Worm (Caenorhabditis elegans) whole organism, L3 larva: ENCODE data around the gene nas-3.
"Not testable (repeated sequence)": the region's sequence is repeated elsewhere in the genome, so short reads cannot be mapped to it uniquely, and the experiment has no call there.

Source experiments
- R02D3.7 ChIP-seq: fragments of 150-350 bp; optimal IDR thresholded peaks from 2 replicates; lab custom pipeline; 2014; ENCODE audit warnings: missing biosample characterization, missing genetic modification characterization
- ZK546.5 ChIP-seq: sonication (generic microtip); optimal IDR thresholded peaks from 2 replicates; lab custom pipeline; 2017; ENCODE audit warnings: missing biosample characterization, missing genetic modification characterization
- aly-2 ChIP-seq: fragments of 150-350 bp; optimal IDR thresholded peaks from 2 replicates; lab custom pipeline; 2014; ENCODE audit warnings: missing biosample characterization, missing genetic modification characterization
- ama-1 ChIP-seq: fragments of 150-350 bp; optimal IDR thresholded peaks from 2 replicates; lab custom pipeline; 2018
- ceh-28 ChIP-seq: fragments of 150-350 bp; optimal IDR thresholded peaks from 2 replicates; lab custom pipeline; 2014; ENCODE audit warnings: missing biosample characterization, missing genetic modification reagents, missing genetic modification characterization
- ceh-82 ChIP-seq: fragments of 150-350 bp; optimal IDR thresholded peaks from 2 replicates; lab custom pipeline; 2014; ENCODE audit warnings: missing biosample characterization, missing genetic modification characterization
- ceh-9 ChIP-seq: sonication (generic microtip); optimal IDR thresholded peaks from 2 replicates; lab custom pipeline; 2018; ENCODE audit warnings: missing biosample characterization, missing genetic modification characterization
- daf-12 ChIP-seq: fragments of 150-350 bp; optimal IDR thresholded peaks from 2 replicates; lab custom pipeline; 2014; ENCODE audit warnings: missing biosample characterization, missing genetic modification reagents, missing genetic modification characterization
- egl-27 ChIP-seq: sonication (generic microtip); optimal IDR thresholded peaks from 4 replicates; lab custom pipeline; 2017; ENCODE audit warnings: missing biosample characterization, missing genetic modification reagents, missing genetic modification characterization
- egl-5 ChIP-seq: fragments of 150-350 bp; optimal IDR thresholded peaks from 2 replicates; lab custom pipeline; 2017; ENCODE audit warnings: missing biosample characterization, missing genetic modification reagents, missing genetic modification characterization, inconsistent platforms
- elt-1 ChIP-seq: fragments of 150-350 bp; optimal IDR thresholded peaks from 2 replicates; lab custom pipeline; 2014; ENCODE audit warnings: missing biosample characterization, missing genetic modification characterization
- elt-2 ChIP-seq: sonication (generic microtip); optimal IDR thresholded peaks from 2 replicates; lab custom pipeline; 2016; ENCODE audit warnings: missing genetic modification reagents, mild to moderate bottlenecking, missing genetic modification characterization, missing compliant biosample characterization
- elt-3 ChIP-seq, 3 experiments: fragments of 150-350 bp in 1 of 3; sonication (generic microtip) in 2 of 3; optimal IDR thresholded peaks; 2 replicates in 2 of 3; 4 replicates in 1 of 3; lab custom pipeline; 2014 to 2017; ENCODE audit warnings: missing biosample characterization in 3 of 3, missing genetic modification characterization in 3 of 3
- eor-1 ChIP-seq, 2 experiments: fragments of 150-350 bp; optimal IDR thresholded peaks; 2 replicates each; lab custom pipeline; 2014 to 2018; ENCODE audit warnings: missing biosample characterization in 2 of 2, missing genetic modification characterization in 2 of 2
- fkh-10 ChIP-seq: sonication (generic microtip); optimal IDR thresholded peaks from 2 replicates; lab custom pipeline; 2017; ENCODE audit warnings: missing biosample characterization, missing genetic modification reagents, missing genetic modification characterization
- fkh-2 ChIP-seq: fragments of 150-350 bp; optimal IDR thresholded peaks from 2 replicates; lab custom pipeline; 2014; ENCODE audit warnings: missing biosample characterization, missing genetic modification reagents, missing genetic modification characterization
- fos-1 ChIP-seq: fragments of 150-350 bp; optimal IDR thresholded peaks from 2 replicates; lab custom pipeline; 2014; ENCODE audit warnings: missing biosample characterization, missing genetic modification characterization
- hmg-11 ChIP-seq: sonication (generic microtip); optimal IDR thresholded peaks from 2 replicates; lab custom pipeline; 2016; ENCODE audit warnings: missing genetic modification characterization, missing compliant biosample characterization
- jun-1 ChIP-seq: fragments of 150-350 bp; optimal IDR thresholded peaks from 2 replicates; lab custom pipeline; 2014; ENCODE audit warnings: missing biosample characterization, missing genetic modification reagents, missing genetic modification characterization
- lin-15B ChIP-seq: fragments of 150-350 bp; optimal IDR thresholded peaks from 2 replicates; lab custom pipeline; 2014; ENCODE audit warnings: missing biosample characterization, missing genetic modification characterization
- lin-39 ChIP-seq: fragments of 150-350 bp; optimal IDR thresholded peaks from 2 replicates; lab custom pipeline; 2018; ENCODE audit warnings: missing biosample characterization, missing genetic modification reagents, missing genetic modification characterization
- lsy-12 ChIP-seq: sonication (generic microtip); optimal IDR thresholded peaks from 2 replicates; lab custom pipeline; 2016; ENCODE audit warnings: mild to moderate bottlenecking, missing genetic modification characterization, missing compliant biosample characterization
- mdl-1 ChIP-seq: fragments of 150-350 bp; optimal IDR thresholded peaks from 2 replicates; lab custom pipeline; 2014; ENCODE audit warnings: missing biosample characterization, missing genetic modification characterization
- mml-1 ChIP-seq: fragments of 150-350 bp; sonication (generic microtip); optimal IDR thresholded peaks from 3 replicates; lab custom pipeline; 2014; ENCODE audit warnings: missing biosample characterization, missing genetic modification characterization
- nfya-1 ChIP-seq: sonication (generic microtip); optimal IDR thresholded peaks from 2 replicates; lab custom pipeline; 2017; ENCODE audit warnings: missing genetic modification characterization, mild to moderate bottlenecking, missing compliant biosample characterization, antibody characterized with exemption, moderate library complexity; ENCODE audit not compliant: insufficient read depth
- nhr-11 ChIP-seq: fragments of 150-350 bp; optimal IDR thresholded peaks from 2 replicates; lab custom pipeline; 2014; ENCODE audit warnings: missing biosample characterization, missing genetic modification characterization
- nhr-12 ChIP-seq: fragments of 150-350 bp; optimal IDR thresholded peaks from 2 replicates; lab custom pipeline; 2014; ENCODE audit warnings: missing biosample characterization, missing genetic modification characterization
- nhr-23 ChIP-seq: fragments of 150-350 bp; optimal IDR thresholded peaks from 2 replicates; lab custom pipeline; 2014; ENCODE audit warnings: missing biosample characterization, missing genetic modification reagents, missing genetic modification characterization
- nhr-25 ChIP-seq: sonication (generic microtip); optimal IDR thresholded peaks from 2 replicates; lab custom pipeline; 2017; ENCODE audit warnings: missing biosample characterization, missing genetic modification characterization
- nhr-28 ChIP-seq: fragments of 150-350 bp; optimal IDR thresholded peaks from 2 replicates; lab custom pipeline; 2014; ENCODE audit warnings: missing biosample characterization, missing genetic modification characterization
- nhr-67 ChIP-seq: fragments of 150-350 bp; optimal IDR thresholded peaks from 2 replicates; lab custom pipeline; 2014; ENCODE audit warnings: missing biosample characterization, missing genetic modification characterization
- nhr-76 ChIP-seq: fragments of 150-350 bp; sonication (generic microtip); optimal IDR thresholded peaks from 5 replicates; lab custom pipeline; 2014; ENCODE audit warnings: missing biosample characterization, missing genetic modification characterization
- nhr-77 ChIP-seq: fragments of 150-350 bp; optimal IDR thresholded peaks from 2 replicates; lab custom pipeline; 2014; ENCODE audit warnings: missing biosample characterization, missing genetic modification characterization
- pha-4 ChIP-seq: fragments of 150-350 bp; optimal IDR thresholded peaks from 2 replicates; lab custom pipeline; 2014; ENCODE audit warnings: missing biosample characterization, missing genetic modification reagents, missing genetic modification characterization
- pqm-1 ChIP-seq: fragments of 150-350 bp; optimal IDR thresholded peaks from 2 replicates; lab custom pipeline; 2017; ENCODE audit warnings: missing biosample characterization, missing genetic modification characterization, inconsistent platforms
- skn-1 ChIP-seq: fragments of 150-350 bp; optimal IDR thresholded peaks from 2 replicates; lab custom pipeline; 2014; ENCODE audit warnings: missing biosample characterization, missing genetic modification characterization
- snpc-4 ChIP-seq: fragments of 150-350 bp; optimal IDR thresholded peaks from 2 replicates; lab custom pipeline; 2014; ENCODE audit warnings: missing biosample characterization, missing genetic modification characterization
- tbx-2 ChIP-seq: sonication (generic microtip); optimal IDR thresholded peaks from 2 replicates; lab custom pipeline; 2016; ENCODE audit warnings: mild to moderate bottlenecking, missing genetic modification characterization, missing compliant biosample characterization
- unc-39 ChIP-seq: sonication (generic microtip); optimal IDR thresholded peaks from 4 replicates; lab custom pipeline; 2017; ENCODE audit warnings: missing biosample characterization, missing genetic modification characterization
- unc-62 ChIP-seq: fragments of 150-350 bp; sonication (generic microtip); optimal IDR thresholded peaks from 4 replicates; lab custom pipeline; 2014; ENCODE audit warnings: missing biosample characterization, missing genetic modification reagents, missing genetic modification characterization
- ztf-11 ChIP-seq: fragments of 150-350 bp; optimal IDR thresholded peaks from 2 replicates; lab custom pipeline; 2014; ENCODE audit warnings: missing biosample characterization, missing genetic modification characterization
- ztf-4 ChIP-seq: fragments of 150-350 bp; optimal IDR thresholded peaks from 2 replicates; lab custom pipeline; 2014; ENCODE audit warnings: missing biosample characterization, missing genetic modification characterization

The nas-3 gene

DNA sequence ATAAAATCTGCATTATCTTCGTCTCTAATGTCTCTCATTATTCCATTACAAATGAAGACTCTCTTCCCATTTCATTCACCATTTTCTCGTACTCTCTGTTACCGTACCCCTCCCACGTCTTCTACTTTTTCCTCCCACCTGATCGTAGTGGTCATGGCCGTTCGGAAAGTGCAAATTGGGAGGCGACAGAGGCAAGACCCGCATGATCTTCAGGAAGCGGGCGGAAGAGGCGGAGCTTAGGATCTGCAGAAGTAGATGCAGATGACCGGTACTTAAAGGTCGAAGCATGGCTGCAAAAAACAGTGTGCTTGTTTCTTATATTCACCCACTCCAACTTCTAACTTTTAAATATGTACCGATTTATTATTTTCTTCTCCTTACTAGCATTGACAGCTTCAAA is at the start of gene nas-3:
Gene nas-3, plus strand, starts transcription at position 301 of the 400 bp plus-strand sequence.
- TF ChIP-seq ama-1 (lab: Kevin White, UChicago) (no peak), nhr-25 (no peak), pha-4 (tag; lab: Kevin White, UChicago) (no peak), nhr-23 (tag; lab: Kevin White, UChicago) (no peak), elt-3 (tag; optimal IDR thresholded peaks at IDR 0.05; lab: Kevin White, UChicago) (no peak), nhr-28 (tag; lab: Kevin White, UChicago) (no peak), ztf-11 (no peak), skn-1 (tag; lab: Kevin White, UChicago) (no peak), ZK546.5 (tag; lab: Kevin White, UChicago) (no peak), R02D3.7 (tag; lab: Kevin White, UChicago) (no peak), ceh-82 (tag; lab: Kevin White, UChicago) (no peak), elt-1 (tag; lab: Kevin White, UChicago) (no peak), lsy-12 (tag; lab: Kevin White, UChicago) (no peak)

DNA sequence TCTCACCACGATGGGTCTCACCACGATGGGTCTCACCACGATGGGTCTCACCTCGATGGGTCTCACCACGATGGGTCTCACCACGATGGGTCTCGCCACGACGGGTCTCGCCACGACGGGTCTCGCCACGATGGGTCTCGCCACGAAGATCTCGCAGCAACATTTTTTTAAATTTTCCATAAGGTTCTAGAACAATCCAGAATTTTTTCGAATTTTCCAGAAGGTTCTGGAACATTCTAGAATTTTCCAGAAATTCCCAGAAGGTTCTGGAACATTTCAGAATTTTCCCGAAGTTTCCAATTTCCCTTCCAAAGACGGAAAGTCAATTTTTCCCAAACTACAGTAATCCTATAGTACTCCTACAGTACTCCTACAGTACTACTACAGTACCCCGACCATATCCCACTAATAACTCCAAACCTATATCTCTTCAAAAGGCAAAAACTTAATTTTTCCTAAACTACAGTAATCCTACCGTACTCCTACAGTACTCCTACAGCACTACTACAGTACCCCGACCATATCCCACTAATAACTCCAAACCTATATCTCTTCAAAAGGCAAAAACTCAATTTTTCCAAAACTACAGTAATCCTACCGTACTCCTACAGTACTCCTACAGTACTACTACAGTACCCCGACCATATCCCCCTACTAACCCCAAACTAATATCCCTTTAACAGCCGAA is 38.5 kb upstream of the nas-3 start, which contains the start of gene Y54B9A.1:
Gene Y54B9A.1, minus strand, starts transcription at position 235 of the 688 bp plus-strand sequence.
- TF ChIP-seq skn-1 (tag; lab: Kevin White, UChicago); elt-2; mdl-1 (tag; lab: Kevin White, UChicago): not testable (repeated sequence)

DNA sequence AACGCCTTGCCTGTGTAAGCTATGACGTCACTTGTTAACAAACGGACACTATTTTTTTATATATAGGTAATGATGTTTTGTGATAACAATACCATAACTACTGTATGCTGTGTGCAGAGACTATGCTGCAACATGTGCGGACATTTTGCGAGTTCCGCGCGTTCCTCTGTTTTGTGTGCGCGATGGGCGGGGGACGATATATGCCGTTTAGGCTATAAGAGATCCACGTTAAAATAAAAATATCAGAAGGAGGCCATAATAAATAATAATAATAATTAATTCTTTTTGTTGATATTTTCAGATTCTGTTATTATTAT is 38.0 kb upstream of the nas-3 start:
- TF ChIP-seq mdl-1 (tag; lab: Kevin White, UChicago) (no peak), elt-1 (tag; lab: Kevin White, UChicago) (no peak), pqm-1 (no peak), nhr-12 (tag; lab: Kevin White, UChicago) (no peak), egl-27 (tag; lab: Kevin White, UChicago) (no peak), nfya-1 (tag; lab: Kevin White, UChicago) (no peak), unc-39 (tag; lab: Kevin White, UChicago) (no peak), nhr-76 (tag; lab: Kevin White, UChicago) (no peak), nhr-67 (no peak), egl-5 (tag; lab: Kevin White, UChicago) (no peak), nhr-28 (tag; lab: Kevin White, UChicago) (no peak), ztf-4 (no peak), fos-1 (no peak), snpc-4 (tag; lab: Kevin White, UChicago) (no peak), nhr-77 (tag; lab: Kevin White, UChicago) (no peak), tbx-2 (tag; lab: Kevin White, UChicago) (no peak), aly-2 (tag; lab: Kevin White, UChicago) (no peak), jun-1 (tag; lab: Kevin White, UChicago) (no peak), ztf-11 (no peak), fkh-2 (no peak)

DNA sequence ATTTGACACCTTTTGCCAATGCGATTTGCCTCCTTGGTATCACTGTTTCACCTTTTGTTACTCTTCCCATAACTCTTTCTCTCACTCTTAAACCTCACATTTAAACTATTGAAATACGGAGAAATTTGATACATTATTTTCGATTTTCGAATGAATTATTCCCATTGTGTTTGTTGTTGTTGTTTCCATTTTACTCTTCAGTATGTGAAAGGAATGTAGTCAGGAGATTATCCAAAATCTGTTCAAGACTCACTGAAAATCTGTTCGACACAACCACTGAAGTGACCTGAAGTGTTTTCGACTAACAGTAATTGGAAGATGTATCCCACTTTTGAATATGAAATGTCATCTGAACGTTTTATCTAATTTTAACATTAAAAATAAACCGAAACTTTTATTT is 36.9 kb upstream of the nas-3 start:
- TF ChIP-seq eor-1 (tag; optimal IDR thresholded peaks at IDR 0.05; lab: Kevin White, UChicago): no peak
- TF ChIP-seq ceh-9: no peak
- TF ChIP-seq unc-39 (tag; lab: Kevin White, UChicago): no peak
- TF ChIP-seq lsy-12 (tag; lab: Kevin White, UChicago): no peak
- no peak for TF ChIP-seq fkh-10 (GFP tag; lab: Kevin White, UChicago)
- no peak for TF ChIP-seq nhr-11 (tag; lab: Kevin White, UChicago)
- no peak for TF ChIP-seq elt-3 (tag; optimal IDR thresholded peaks at IDR 0.05; lab: Kevin White, UChicago)
- TF ChIP-seq unc-62 (GFP tag; lab: Kevin White, UChicago): no peak

DNA sequence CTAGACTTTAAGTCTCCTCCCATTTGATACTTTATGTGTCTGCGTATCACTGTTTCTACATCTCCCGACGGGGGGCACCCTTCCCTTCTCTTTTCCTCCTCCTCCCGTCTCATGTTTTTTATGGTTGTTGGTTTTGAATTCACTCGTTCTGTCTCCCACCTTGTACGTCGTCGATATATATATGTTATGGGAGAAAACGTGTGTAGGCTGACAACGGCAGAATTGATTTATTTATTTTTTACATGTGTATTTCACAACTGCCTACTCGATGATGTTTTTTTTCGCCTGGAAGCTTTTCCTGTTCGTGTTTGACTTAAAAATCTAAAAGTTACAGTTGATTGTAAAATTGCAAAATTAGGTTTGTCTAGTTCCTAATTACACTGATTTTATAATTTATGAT is 35.5 kb upstream of the nas-3 start:
- TF ChIP-seq elt-2 (peak; percentile 17), ama-1 (lab: Kevin White, UChicago) (no peak), lin-15B (no peak), aly-2 (tag; lab: Kevin White, UChicago) (no peak), hmg-11 (tag; lab: Kevin White, UChicago) (no peak), lin-39 (tag; lab: Kevin White, UChicago) (no peak), fos-1 (no peak), nhr-23 (tag; lab: Kevin White, UChicago) (no peak), daf-12 (tag; lab: Kevin White, UChicago) (no peak), nhr-25 (no peak), snpc-4 (tag; lab: Kevin White, UChicago) (no peak), nhr-12 (tag; lab: Kevin White, UChicago) (no peak), mml-1 (tag; lab: Kevin White, UChicago) (no peak), pha-4 (tag; lab: Kevin White, UChicago) (peak; percentile 14), ceh-28 (no peak), elt-3 (tag; optimal IDR thresholded peaks at IDR 0.05; lab: Kevin White, UChicago) (no peak), nhr-11 (tag; lab: Kevin White, UChicago) (no peak)
